Worm (Caenorhabditis elegans) whole organism, midembryonic: ENCODE results near the gene faah-2.
"Not testable (repeated sequence)": the region's sequence is repeated elsewhere in the genome, so short reads cannot be mapped to it uniquely, and the experiment has no call there.

Experiments used
- T22C8.4 ChIP-seq: fragments of 200-800 bp; sonication (Bioruptor generic); IDR thresholded peaks from 2 replicates; pipeline ENCODE4 v1.3.6; 2022; ENCODE audit warnings: missing genetic modification characterization, missing compliant biosample characterization
- cog-1 ChIP-seq: sonication (generic microtip); optimal IDR thresholded peaks from 2 replicates; lab custom pipeline; 2016; ENCODE audit warnings: missing genetic modification characterization, missing compliant biosample characterization
- flt-1 ChIP-seq: fragments of 200-800 bp; sonication (Bioruptor generic); IDR thresholded peaks from 2 replicates; pipeline ENCODE4 v1.3.6; 2022; ENCODE audit warnings: missing genetic modification characterization, missing compliant biosample characterization
- klf-2 ChIP-seq: fragments of 200-800 bp; sonication (Bioruptor generic); conservative IDR thresholded peaks from 2 replicates; pipeline ENCODE4 v1.3.6; 2022; ENCODE audit warnings: missing genetic modification reagents, missing genetic modification characterization, missing compliant biosample characterization
- med-1 ChIP-seq: sonication (generic microtip); optimal IDR thresholded peaks from 2 replicates; lab custom pipeline; 2017; ENCODE audit warnings: missing genetic modification characterization, mild to moderate bottlenecking, missing compliant biosample characterization, antibody characterized with exemption, missing genetic modification reagents; ENCODE audit not compliant: insufficient read depth
- ref-1 ChIP-seq: fragments of 200-800 bp; sonication (Bioruptor generic); conservative IDR thresholded peaks from 2 replicates; pipeline ENCODE4 v1.3.6; 2022; ENCODE audit warnings: missing genetic modification reagents, missing genetic modification characterization, missing compliant biosample characterization
- tab-1 ChIP-seq: fragments of 200-800 bp; sonication (Bioruptor generic); IDR thresholded peaks from 2 replicates; pipeline ENCODE4 v1.3.6; 2022; ENCODE audit warnings: missing genetic modification characterization, missing compliant biosample characterization
- ztf-23 ChIP-seq: fragments of 200-800 bp; sonication (Bioruptor generic); IDR thresholded peaks from 2 replicates; pipeline ENCODE4 v1.3.6; 2022; ENCODE audit warnings: missing genetic modification reagents, missing genetic modification characterization, missing compliant biosample characterization
- ztf-29 ChIP-seq: fragments of 200-800 bp; sonication (Bioruptor generic); IDR thresholded peaks from 2 replicates; pipeline ENCODE4 v1.3.6; 2022; ENCODE audit warnings: missing genetic modification reagents, missing genetic modification characterization, missing compliant biosample characterization

Gene faah-2

DNA sequence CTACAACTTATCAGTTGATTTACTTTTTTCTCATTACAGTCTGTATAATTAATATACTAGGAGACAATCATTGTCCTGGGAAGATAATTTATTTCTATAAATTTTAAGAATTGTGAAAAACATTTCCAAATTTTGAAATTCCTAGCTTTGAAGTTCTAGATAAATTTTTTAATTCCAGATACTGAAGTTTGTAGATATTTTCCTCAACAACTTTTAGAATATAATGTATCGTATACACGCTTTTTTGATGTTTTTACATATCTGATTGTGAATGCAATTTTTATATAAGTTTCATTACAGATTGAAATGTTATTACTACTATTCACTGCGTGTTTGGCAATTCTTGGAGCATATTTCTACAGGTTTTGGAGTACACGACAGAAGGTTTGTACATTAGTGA lies at the start of gene faah-2:
Gene faah-2 (plus strand): TSS at position 301 of the 400 bp plus-strand sequence.
- TF ChIP-seq cog-1 (no peak), flt-1 (GFP tag; lab: Robert Waterston, UW) (no peak), med-1 (no peak), T22C8.4 (GFP tag; lab: Robert Waterston, UW) (no peak), klf-2 (no peak)

- TF ChIP-seq cog-1 (no peak), flt-1 (GFP tag; lab: Robert Waterston, UW) (no peak), T22C8.4 (GFP tag; lab: Robert Waterston, UW) (no peak), tab-1 (GFP tag; lab: Robert Waterston, UW) (no peak), ztf-29 (no peak), klf-2 (no peak), ref-1 (GFP tag; lab: Robert Waterston, UW) (no peak), ztf-23 (GFP tag; lab: Robert Waterston, UW) (no peak), med-1 (no peak)
These were observed 49.0 kb upstream of the faah-2 start for ce11 chrIV:8103196-8103595.

ce11 chrIV:8105083-8105482 lies 47.2 kb upstream of the faah-2 start:
- TF ChIP-seq ztf-23 (GFP tag; lab: Robert Waterston, UW) (no peak), flt-1 (GFP tag; lab: Robert Waterston, UW) (no peak), med-1 (no peak), tab-1 (GFP tag; lab: Robert Waterston, UW) (no peak), T22C8.4 (GFP tag; lab: Robert Waterston, UW) (no peak), klf-2 (no peak), ztf-29 (no peak), ref-1 (GFP tag; lab: Robert Waterston, UW) (no peak), cog-1 (no peak)

DNA sequence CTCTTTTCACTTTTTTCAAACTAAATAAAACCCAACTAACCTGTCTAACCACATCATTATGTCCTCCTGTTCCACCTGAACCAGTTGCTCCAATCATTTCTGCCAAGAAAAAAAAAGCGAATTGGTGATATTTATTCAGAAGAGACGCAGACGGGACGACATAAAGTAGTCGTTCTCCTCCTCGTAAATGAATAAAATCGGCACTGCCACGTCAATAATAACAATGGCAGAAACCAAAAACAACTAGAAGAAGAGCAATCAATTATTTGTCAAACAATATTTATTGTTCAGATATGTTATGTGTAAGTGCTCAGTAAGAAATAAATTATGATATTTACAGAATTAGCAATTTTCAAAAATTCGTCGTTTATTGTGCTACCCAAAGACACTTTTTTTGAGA lies 44.7 kb upstream of the faah-2 start, which contains the start of gene rabs-5:
Gene rabs-5 (minus strand): TSS at position 101 of the 400 bp plus-strand sequence.
- TF ChIP-seq klf-2 (no peak), T22C8.4 (GFP tag; lab: Robert Waterston, UW) (no peak), ref-1 (GFP tag; lab: Robert Waterston, UW) (no peak), flt-1 (GFP tag; lab: Robert Waterston, UW) (no peak), ztf-29 (no peak), ztf-23 (GFP tag; lab: Robert Waterston, UW) (no peak), tab-1 (GFP tag; lab: Robert Waterston, UW) (no peak)

ce11 chrIV:8112187-8112586 lies 40.1 kb upstream of the faah-2 start, which contains the start of gene Y42H9AR.4:
Gene Y42H9AR.4 (minus strand): TSS chrIV:8112218.
- TF ChIP-seq cog-1 = peak; percentile 46
- no peak for TF ChIP-seq ref-1 (GFP tag; lab: Robert Waterston, UW)

DNA sequence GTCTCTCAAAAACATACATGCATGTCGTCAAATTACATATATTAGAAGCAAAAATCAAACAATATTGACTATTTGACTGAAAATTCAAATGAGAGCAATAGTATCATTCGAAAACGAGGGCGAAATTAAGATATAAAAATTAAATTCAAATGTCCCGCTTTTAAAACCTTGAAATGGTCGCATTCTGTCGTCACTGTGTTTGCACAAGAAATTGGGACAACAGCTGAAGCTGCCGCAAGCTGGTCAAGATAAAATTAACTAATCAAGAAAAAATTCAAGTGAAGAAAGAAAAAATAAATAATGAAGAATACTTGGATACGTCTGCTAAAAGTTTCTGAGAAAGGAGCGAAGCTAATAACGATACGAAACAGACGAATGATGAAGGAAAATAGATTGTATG lies 39.6 kb upstream of the faah-2 start:
- TF ChIP-seq ref-1 (GFP tag; lab: Robert Waterston, UW) (no peak), ztf-23 (GFP tag; lab: Robert Waterston, UW) (no peak), cog-1 (no peak), T22C8.4 (GFP tag; lab: Robert Waterston, UW) (no peak), flt-1 (GFP tag; lab: Robert Waterston, UW) (no peak), ztf-29 (no peak), med-1 (no peak), tab-1 (GFP tag; lab: Robert Waterston, UW) (no peak), klf-2 (no peak)

ce11 chrIV:8113161-8113560 lies 39.1 kb upstream of the faah-2 start, which contains the start of gene Y42H9AR.1:
Gene Y42H9AR.1 (plus strand): TSS chrIV:8113393.
- TF ChIP-seq cog-1 = no peak
- no peak for TF ChIP-seq flt-1 (GFP tag; lab: Robert Waterston, UW)
- TF ChIP-seq ref-1 (GFP tag; lab: Robert Waterston, UW) = no peak
- no peak for TF ChIP-seq ztf-23 (GFP tag; lab: Robert Waterston, UW)
- TF ChIP-seq ztf-29 = no peak

DNA sequence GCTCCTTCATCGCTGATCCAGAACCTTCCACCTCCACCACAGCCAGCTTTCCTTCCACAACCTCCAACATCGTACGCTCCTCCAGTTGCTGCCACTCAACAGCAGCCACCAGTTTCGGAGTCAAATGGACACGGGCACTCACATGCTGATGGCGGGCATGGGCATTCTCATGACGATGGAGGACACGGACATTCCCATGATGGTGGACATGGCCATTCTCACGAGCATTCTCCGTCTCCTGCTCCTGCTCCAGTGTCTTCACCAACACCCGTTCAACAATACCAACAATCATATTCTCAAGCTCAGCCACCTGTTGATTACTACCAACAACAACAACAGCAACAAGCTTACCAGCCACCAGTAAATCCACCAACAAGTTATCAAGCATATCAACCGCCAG lies 37.7 kb upstream of the faah-2 start:
- TF ChIP-seq flt-1 (GFP tag; lab: Robert Waterston, UW) (no peak), T22C8.4 (GFP tag; lab: Robert Waterston, UW) (no peak), ztf-29 (no peak), cog-1 (no peak), klf-2 (no peak), ztf-23 (GFP tag; lab: Robert Waterston, UW) (no peak), tab-1 (GFP tag; lab: Robert Waterston, UW) (no peak), med-1 (no peak), ref-1 (GFP tag; lab: Robert Waterston, UW) (no peak)

DNA sequence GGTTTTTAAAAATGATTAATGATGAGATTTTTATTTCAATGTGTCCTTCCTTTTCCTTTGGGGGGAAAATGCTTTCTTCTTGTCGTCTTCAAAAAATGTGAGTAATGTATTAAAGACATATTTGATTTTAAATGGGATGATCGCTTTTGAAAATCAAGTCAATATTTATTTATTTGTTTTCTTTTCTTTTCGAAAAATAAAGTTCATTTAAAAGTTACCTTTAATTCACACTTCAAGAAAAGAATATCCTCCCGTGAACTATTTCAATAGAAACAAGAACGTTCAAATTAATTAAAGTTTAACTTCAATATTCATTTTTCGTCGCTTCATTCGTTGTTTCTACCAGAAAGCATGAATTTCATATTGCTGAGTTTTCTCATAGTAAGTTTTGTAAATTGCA lies 36.8 kb upstream of the faah-2 start, which contains the start of gene irld-8:
Gene irld-8 (plus strand): TSS at position 301 of the 400 bp plus-strand sequence.
- TF ChIP-seq cog-1 = no peak
- no peak for TF ChIP-seq tab-1 (GFP tag; lab: Robert Waterston, UW)
- no peak for TF ChIP-seq T22C8.4 (GFP tag; lab: Robert Waterston, UW)

DNA sequence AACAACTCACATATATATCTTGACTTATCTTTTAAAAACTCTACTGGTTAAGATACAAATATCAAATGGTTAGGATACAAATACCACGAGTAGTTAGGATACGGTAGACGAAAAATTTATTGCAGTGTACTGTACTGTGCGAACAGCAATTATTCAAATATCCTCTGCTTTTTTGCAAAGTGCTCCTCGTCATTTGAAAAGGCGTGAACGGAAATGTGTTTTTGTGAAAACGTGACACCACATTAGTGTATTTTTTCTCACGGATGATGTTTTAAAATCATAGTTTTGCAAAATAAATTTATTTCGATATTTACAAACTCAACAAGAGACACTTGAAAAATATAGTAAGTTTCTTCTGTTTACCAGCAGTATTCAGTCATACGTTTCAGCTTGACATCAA lies 33.5 kb upstream of the faah-2 start, which contains the start of gene F42G8.8:
Gene F42G8.8 (plus strand): TSS at position 301 of the 400 bp plus-strand sequence.
- TF ChIP-seq T22C8.4 (GFP tag; lab: Robert Waterston, UW) (no peak), med-1 (no peak), ref-1 (GFP tag; lab: Robert Waterston, UW) (no peak), tab-1 (GFP tag; lab: Robert Waterston, UW) (no peak), ztf-29 (no peak), ztf-23 (GFP tag; lab: Robert Waterston, UW) (no peak), flt-1 (GFP tag; lab: Robert Waterston, UW) (no peak), cog-1 (no peak)

DNA sequence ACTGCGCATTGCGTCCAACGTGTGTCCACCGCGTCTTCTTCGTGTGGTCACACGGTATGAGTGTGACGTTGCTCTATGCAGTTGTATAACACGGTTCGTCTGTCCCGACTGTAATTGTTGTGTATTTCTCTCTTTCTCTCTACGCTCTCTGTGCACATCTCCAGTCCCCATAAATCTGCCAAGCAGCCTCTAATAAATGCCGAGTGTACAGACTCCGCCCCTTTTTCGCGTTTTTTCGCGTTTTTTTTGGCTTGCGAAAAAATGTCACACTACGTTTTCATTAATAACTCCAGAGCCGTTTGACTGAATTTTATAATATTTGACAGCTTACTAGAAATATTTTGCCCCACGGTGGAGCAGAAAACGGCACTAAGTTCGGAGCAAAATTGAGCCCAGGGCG lies 29.9 kb upstream of the faah-2 start, which contains the start of gene erp-44.3:
Gene erp-44.3 (plus strand): TSS at position 301 of the 400 bp plus-strand sequence.
- not testable (repeated sequence) for TF ChIP-seq med-1; tab-1 (GFP tag; lab: Robert Waterston, UW); T22C8.4 (GFP tag; lab: Robert Waterston, UW)
